Fruit fly (Drosophila melanogaster) whole organism, embryonic: ENCODE data around the gene amn.

Source experiments
- Atf-2 ChIP-seq: fragments of 200-800 bp; sonication (Bioruptor generic); optimal IDR thresholded peaks from 2 replicates; lab custom pipeline; 2016; ENCODE audit warnings: missing biosample characterization, missing genetic modification characterization
- Awh ChIP-seq: fragments of 200-800 bp; sonication (Bioruptor generic); IDR thresholded peaks from 2 replicates; pipeline ENCODE4, ENCODE4 v1.3.6; 2022; ENCODE audit warnings: missing biosample characterization, missing genetic modification characterization
- BEAF-32 ChIP-seq: fragments of 200-800 bp; sonication (Bioruptor generic); optimal IDR thresholded peaks from 3 replicates; lab custom pipeline; 2017; ENCODE audit warnings: missing biosample characterization, missing genetic modification characterization, mild to moderate bottlenecking, moderate library complexity, missing genetic modification reagents
- CG10147 ChIP-seq: fragments of 200-800 bp; sonication (Bioruptor generic); optimal IDR thresholded peaks from 2 replicates; lab custom pipeline; 2019; ENCODE audit warnings: missing biosample characterization, mild to moderate bottlenecking, missing genetic modification characterization, moderate library complexity
- CG11085 ChIP-seq: fragments of 200-800 bp; sonication (Bioruptor generic); IDR thresholded peaks from 2 replicates; pipeline ENCODE4 v1.3.6; 2022; ENCODE audit warnings: missing biosample characterization, missing genetic modification characterization
- CG12236 ChIP-seq: fragments of 200-800 bp; sonication (Bioruptor generic); optimal IDR thresholded peaks from 2 replicates; lab custom pipeline; 2016; ENCODE audit warnings: missing biosample characterization, missing genetic modification characterization
- CG12769 ChIP-seq: fragments of 200-800 bp; sonication (Bioruptor generic); optimal IDR thresholded peaks from 2 replicates; lab custom pipeline; 2019; ENCODE audit warnings: missing biosample characterization, mild to moderate bottlenecking, missing genetic modification characterization, moderate library complexity
- CG15696 ChIP-seq: fragments of 200-800 bp; sonication (Bioruptor generic); optimal IDR thresholded peaks from 2 replicates; lab custom pipeline; 2019; ENCODE audit warnings: missing biosample characterization, mild to moderate bottlenecking, missing genetic modification characterization, moderate library complexity
- CG1602 ChIP-seq: fragments of 200-800 bp; sonication (Bioruptor generic); optimal IDR thresholded peaks from 3 replicates; lab custom pipeline; 2016; ENCODE audit warnings: missing biosample characterization, missing genetic modification characterization
- CG17829 ChIP-seq: fragments of 200-800 bp; optimal IDR thresholded peaks from 2 replicates; lab custom pipeline; 2019; ENCODE audit warnings: missing biosample characterization, mild to moderate bottlenecking, missing genetic modification characterization, moderate library complexity
- CG18764 ChIP-seq: fragments of 200-800 bp; sonication (Bioruptor generic); optimal IDR thresholded peaks from 3 replicates; lab custom pipeline; 2016; ENCODE audit warnings: missing biosample characterization, missing genetic modification characterization
- CG2199 ChIP-seq: fragments of 200-800 bp; sonication (Bioruptor generic); IDR thresholded peaks from 3 replicates; pipeline ENCODE4 v1.3.6; 2022; ENCODE audit warnings: missing biosample characterization, missing genetic modification characterization
- CG30020 ChIP-seq: fragments of 200-800 bp; optimal IDR thresholded peaks from 2 replicates; lab custom pipeline; 2019; ENCODE audit warnings: missing biosample characterization, mild to moderate bottlenecking, missing genetic modification characterization, moderate library complexity
- CG3065 ChIP-seq: fragments of 200-800 bp; sonication (Bioruptor generic); optimal IDR thresholded peaks from 2 replicates; lab custom pipeline; 2016; ENCODE audit warnings: missing biosample characterization, missing genetic modification characterization
- CG34224 ChIP-seq: fragments of 200-800 bp; sonication (Bioruptor generic); IDR thresholded peaks from 3 replicates; pipeline ENCODE4 v1.3.6; 2022; ENCODE audit warnings: missing biosample characterization, missing genetic modification characterization; ENCODE audit not compliant: partially characterized antibody
- CG4328 ChIP-seq: fragments of 200-800 bp; sonication (Bioruptor generic); optimal IDR thresholded peaks from 3 replicates; lab custom pipeline; 2017; ENCODE audit warnings: missing biosample characterization, missing genetic modification reagents, missing genetic modification characterization
- CG4404 ChIP-seq: fragments of 200-800 bp; sonication (Bioruptor generic); IDR thresholded peaks from 2 replicates; pipeline ENCODE4 v1.3.6; 2022; ENCODE audit warnings: missing biosample characterization, missing genetic modification characterization
- CG5953 ChIP-seq: fragments of 200-800 bp; sonication (Bioruptor generic); IDR thresholded peaks from 2 replicates; pipeline ENCODE4 v1.3.6; 2022; ENCODE audit warnings: missing biosample characterization, missing genetic modification characterization
- CG7372 ChIP-seq: fragments of 200-800 bp; sonication (Bioruptor generic); IDR thresholded peaks from 2 replicates; pipeline ENCODE4 v1.3.6; 2022; ENCODE audit warnings: missing biosample characterization, missing genetic modification characterization
- CG9797 ChIP-seq: fragments of 200-800 bp; sonication (Bioruptor generic); optimal IDR thresholded peaks from 3 replicates; lab custom pipeline; 2018; ENCODE audit warnings: missing biosample characterization, mild to moderate bottlenecking, missing genetic modification characterization
- CG9932 ChIP-seq: fragments of 200-800 bp; sonication (Bioruptor generic); IDR thresholded peaks from 2 replicates; pipeline ENCODE4 v1.3.6; 2022; ENCODE audit warnings: missing biosample characterization, missing genetic modification characterization
- D19B ChIP-seq: fragments of 200-800 bp; sonication (Bioruptor generic); optimal IDR thresholded peaks from 2 replicates; lab custom pipeline; 2017; ENCODE audit warnings: missing biosample characterization, mild to moderate bottlenecking, missing genetic modification characterization
- Dip2 ChIP-seq: fragments of 200-800 bp; sonication (Bioruptor generic); IDR thresholded peaks from 2 replicates; pipeline ENCODE4 v1.3.6; 2022; ENCODE audit warnings: missing biosample characterization, missing genetic modification characterization
- E2f1 ChIP-seq: fragments of 200-800 bp; sonication (Bioruptor generic); IDR thresholded peaks from 2 replicates; pipeline ENCODE4 v1.3.6; 2022; ENCODE audit warnings: missing biosample characterization, missing genetic modification characterization
- Fer2 ChIP-seq: fragments of 200-800 bp; sonication (Bioruptor generic); optimal IDR thresholded peaks from 2 replicates; lab custom pipeline; 2018; ENCODE audit warnings: missing biosample characterization, mild to moderate bottlenecking, missing genetic modification characterization, moderate library complexity
- HHEX ChIP-seq: fragments of 200-800 bp; sonication (Bioruptor generic); optimal IDR thresholded peaks from 3 replicates; lab custom pipeline; 2017; ENCODE audit warnings: missing biosample characterization, mild to moderate bottlenecking, missing genetic modification characterization, missing genetic modification reagents
- Hmx ChIP-seq: fragments of 200-800 bp; sonication (Bioruptor generic); optimal IDR thresholded peaks from 2 replicates; lab custom pipeline; 2016; ENCODE audit warnings: missing biosample characterization, missing genetic modification characterization
- Hr78 ChIP-seq, 2 experiments: fragments of 200-800 bp in 1 of 2; fragments of >200 bp in 1 of 2; sonication (Bioruptor generic) in 1 of 2; optimal IDR thresholded peaks; 2 replicates each; lab custom pipeline; 2017 to 2019; ENCODE audit warnings: missing biosample characterization in 2 of 2, missing genetic modification characterization in 2 of 2, mild to moderate bottlenecking in 1 of 2, moderate library complexity in 1 of 2
- Lpt ChIP-seq: fragments of >200 bp; optimal IDR thresholded peaks from 2 replicates; lab custom pipeline; 2018; ENCODE audit warnings: missing biosample characterization, missing genetic modification characterization
- Mes4 ChIP-seq: fragments of 200-800 bp; sonication (Bioruptor generic); optimal IDR thresholded peaks from 2 replicates; lab custom pipeline; 2016; ENCODE audit warnings: missing biosample characterization, missing genetic modification characterization
- Six4 ChIP-seq: fragments of 200-800 bp; sonication (Bioruptor generic); optimal IDR thresholded peaks from 2 replicates; lab custom pipeline; 2016; ENCODE audit warnings: missing biosample characterization, missing genetic modification characterization
- TFAM ChIP-seq: fragments of 200-800 bp; sonication (Bioruptor generic); optimal IDR thresholded peaks from 2 replicates; lab custom pipeline; 2017; ENCODE audit warnings: missing biosample characterization, missing genetic modification characterization, inconsistent platforms
- al ChIP-seq: fragments of 200-800 bp; sonication (Bioruptor generic); IDR thresholded peaks from 2 replicates; pipeline ENCODE4 v1.3.6; 2022; ENCODE audit warnings: missing biosample characterization, missing genetic modification characterization
- en ChIP-seq: fragments of 200-800 bp; sonication (Bioruptor generic); optimal IDR thresholded peaks from 2 replicates; lab custom pipeline; 2016; ENCODE audit warnings: missing biosample characterization, missing genetic modification characterization
- hkb ChIP-seq, 2 experiments: fragments of 200-800 bp in 1 of 2; fragments of >200 bp in 1 of 2; sonication (Bioruptor generic) in 1 of 2; IDR thresholded peaks in 1 of 2; optimal IDR thresholded peaks in 1 of 2; 2 replicates each; pipeline versions ENCODE4 v1.3.6 to Lab custom; 2017 to 2022; ENCODE audit warnings: missing biosample characterization in 1 of 2, missing genetic modification characterization in 1 of 2
- jumu ChIP-seq: fragments of 200-800 bp; sonication (Bioruptor generic); optimal IDR thresholded peaks from 3 replicates; lab custom pipeline; 2016; ENCODE audit warnings: missing biosample characterization, missing genetic modification characterization
- lmd ChIP-seq: fragments of 200-800 bp; sonication (Bioruptor generic); IDR thresholded peaks from 2 replicates; pipeline ENCODE4 v1.3.6; 2022; ENCODE audit warnings: missing biosample characterization, missing genetic modification characterization
- nerfin-2 ChIP-seq: fragments of 200-800 bp; sonication (Bioruptor generic); IDR thresholded peaks from 2 replicates; pipeline ENCODE4 v1.3.6; 2022; ENCODE audit warnings: missing biosample characterization, missing genetic modification characterization; ENCODE audit not compliant: partially characterized antibody
- odd ChIP-seq: fragments of 200-800 bp; sonication (Bioruptor generic); optimal IDR thresholded peaks from 2 replicates; lab custom pipeline; 2017; ENCODE audit warnings: missing biosample characterization, mild to moderate bottlenecking, missing genetic modification characterization
- prd ChIP-seq, 3 experiments: fragments of >200 bp in 2 of 3; fragments of 200-800 bp in 1 of 3; sonication (Bioruptor generic) in 1 of 3; optimal IDR thresholded peaks in 2 of 3; IDR thresholded peaks in 1 of 3; 2 replicates in 2 of 3; 3 replicates in 1 of 3; pipeline versions ENCODE4 v1.3.6 to Lab custom; 2017 to 2022; ENCODE audit warnings: missing biosample characterization in 1 of 3, missing genetic modification characterization in 1 of 3
- sima ChIP-seq: fragments of 200-800 bp; sonication (Bioruptor generic); optimal IDR thresholded peaks from 2 replicates; lab custom pipeline; 2016; ENCODE audit warnings: missing biosample characterization, missing genetic modification characterization
- slbo ChIP-seq: fragments of 200-800 bp; sonication (Bioruptor generic); IDR thresholded peaks from 2 replicates; pipeline ENCODE4 v1.3.6; 2022; ENCODE audit warnings: missing biosample characterization, missing genetic modification characterization
- slp2 ChIP-seq: fragments of 200-800 bp; sonication (Bioruptor generic); optimal IDR thresholded peaks from 2 replicates; lab custom pipeline; 2016; ENCODE audit warnings: missing biosample characterization, missing genetic modification characterization
- stc ChIP-seq: fragments of 200-800 bp; sonication (Bioruptor generic); IDR thresholded peaks from 2 replicates; pipeline ENCODE4 v1.3.6; 2022; ENCODE audit warnings: missing biosample characterization, missing genetic modification characterization
- tup ChIP-seq: fragments of 200-800 bp; sonication (Bioruptor generic); optimal IDR thresholded peaks from 2 replicates; lab custom pipeline; 2016; ENCODE audit warnings: missing biosample characterization, mild to moderate bottlenecking, missing genetic modification characterization, moderate library complexity
- unc-4 ChIP-seq: fragments of 200-800 bp; sonication (Bioruptor generic); IDR thresholded peaks from 2 replicates; pipeline ENCODE4 v1.3.6; 2022; ENCODE audit warnings: missing biosample characterization, missing genetic modification characterization; ENCODE audit not compliant: partially characterized antibody
- wdn ChIP-seq: fragments of 200-800 bp; sonication (Bioruptor generic); IDR thresholded peaks from 2 replicates; pipeline ENCODE4 v1.3.6; 2022; ENCODE audit warnings: missing biosample characterization, missing genetic modification characterization
- wek ChIP-seq: fragments of 200-800 bp; sonication (Bioruptor generic); optimal IDR thresholded peaks from 3 replicates; lab custom pipeline; 2018; ENCODE audit warnings: missing biosample characterization, mild to moderate bottlenecking, missing genetic modification characterization, moderate library complexity
- z ChIP-seq: fragments of 200-800 bp; sonication (Bioruptor generic); IDR thresholded peaks from 3 replicates; pipeline ENCODE4 v1.3.6; 2022; ENCODE audit warnings: missing biosample characterization, missing genetic modification characterization

amn gene

dm6 chrX:19889128-19889756 lies 618 bp downstream of the amn start (continued):
- peak; percentile 71 for TF ChIP-seq stc (GFP tag; lab: Robert Waterston, UW)
- no peak for TF ChIP-seq CG9797 (GFP tag; lab: Kevin White, UChicago)
- TF ChIP-seq nerfin-2 (GFP tag; lab: Robert Waterston, UW) = no peak
- peak; percentile 85 for TF ChIP-seq CG17829
- TF ChIP-seq Fer2 (tag; lab: Kevin White, UChicago) = peak; percentile 54
- peak; percentile 68 for TF ChIP-seq Mes4 (GFP tag; lab: Kevin White, UChicago)
- peak; percentile 52 for TF ChIP-seq CG18764
- peak; percentile 71 for TF ChIP-seq al (GFP tag; lab: Robert Waterston, UW)
- TF ChIP-seq CG15696 (tag; lab: Kevin White, UChicago) = peak; percentile 87
- TF ChIP-seq tup (GFP tag; lab: Kevin White, UChicago) = peak; percentile 71
- TF ChIP-seq sima (GFP tag; lab: Kevin White, UChicago) = peak; percentile 68
- peak; percentile 80 for TF ChIP-seq CG7372
- TF ChIP-seq E2f1 (GFP tag; lab: Robert Waterston, UW) = peak; percentile 68
- peak; percentile 79 for TF ChIP-seq Awh (GFP tag; lab: Robert Waterston, UW)
- TF ChIP-seq CG34224 (GFP tag; lab: Robert Waterston, UW) = no peak
- TF ChIP-seq Six4 = peak; percentile 74
- peak; percentile 61 for TF ChIP-seq CG3065 (GFP tag; lab: Kevin White, UChicago)
- TF ChIP-seq CG9932 (GFP tag; lab: Robert Waterston, UW) = peak; percentile 79
- TF ChIP-seq odd (GFP tag; lab: Kevin White, UChicago) = peak; percentile 74
- TF ChIP-seq Hmx (GFP tag; lab: Kevin White, UChicago) = peak; percentile 33
- TF ChIP-seq Dip2 (GFP tag; lab: Robert Waterston, UW) = no peak
- TF ChIP-seq CG10147 (GFP tag; lab: Kevin White, UChicago) = peak; percentile 78
- peak; percentile 9 for TF ChIP-seq CG30020 (tag; lab: Kevin White, UChicago)
- TF ChIP-seq Lpt (GFP tag; lab: Kevin White, UChicago) = no peak
- TF ChIP-seq CG12236 (GFP tag; lab: Kevin White, UChicago) = peak; percentile 78
- TF ChIP-seq CG4404 (GFP tag; lab: Robert Waterston, UW) = peak; percentile 92
- peak; percentile 81 for TF ChIP-seq slp2 (GFP tag; lab: Kevin White, UChicago)
- TF ChIP-seq CG1602 (GFP tag; lab: Kevin White, UChicago) = peak; percentile 80
- peak; percentile 81 for TF ChIP-seq HHEX
- no peak for TF ChIP-seq BEAF-32 (GFP tag; lab: Kevin White, UChicago)
- peak; percentile 73 for TF ChIP-seq wek (GFP tag; lab: Kevin White, UChicago)
- TF ChIP-seq unc-4 (GFP tag; lab: Robert Waterston, UW) = no peak
- peak; percentile 59 for TF ChIP-seq D19B (GFP tag; lab: Kevin White, UChicago)
- TF ChIP-seq CG4328 (GFP tag; lab: Kevin White, UChicago) = peak; percentile 12
- TF ChIP-seq lmd (GFP tag; lab: Robert Waterston, UW) = peak; percentile 83
- TF ChIP-seq hkb (optimal IDR thresholded peaks at IDR 0.05; lab: Kevin White, UChicago) = no peak
- TF ChIP-seq hkb (GFP tag; IDR thresholded peaks at IDR 0.05; lab: Robert Waterston, UW) = peak; percentile 75; the same call in 1 of the 2 replicates
- peak; percentile 78 for TF ChIP-seq en
- TF ChIP-seq CG5953 (GFP tag; lab: Robert Waterston, UW) = peak; percentile 39; the same call in 1 of the 2 replicates
- peak; percentile 93 for TF ChIP-seq CG12769
- peak; percentile 37; the same call in 1 of the 3 replicates for TF ChIP-seq CG2199
- TF ChIP-seq slbo (GFP tag; lab: Robert Waterston, UW) = peak; percentile 92
- TF ChIP-seq TFAM (GFP tag; lab: Kevin White, UChicago) = peak; percentile 31
- no peak for TF ChIP-seq z (GFP tag; lab: Robert Waterston, UW)
- TF ChIP-seq Hr78 (GFP tag; optimal IDR thresholded peaks at IDR 0.05; lab: Kevin White, UChicago) = no peak
- no peak for TF ChIP-seq prd (optimal IDR thresholded peaks at IDR 0.05; lab: Kevin White, UChicago)
- TF ChIP-seq prd (GFP tag; IDR thresholded peaks at IDR 0.05; lab: Robert Waterston, UW) = peak; percentile 94
- peak; percentile 82 for TF ChIP-seq Atf-2 (GFP tag; lab: Kevin White, UChicago)
- peak; percentile 88 for TF ChIP-seq jumu (GFP tag; lab: Kevin White, UChicago)
- TF ChIP-seq wdn (GFP tag; lab: Robert Waterston, UW) = peak; percentile 75
- peak; percentile 72 for TF ChIP-seq CG11085 (GFP tag; lab: Robert Waterston, UW)
